Worm (Caenorhabditis elegans) whole organism, L1 larva: ENCODE measurements around the gene ndua-7.

Source experiments
- hpl-2 ChIP-seq: fragments of 150-350 bp; optimal IDR thresholded peaks from 2 replicates; lab custom pipeline; 2014; ENCODE audit warnings: missing biosample characterization, missing genetic modification reagents, missing genetic modification characterization
- nhr-19 ChIP-seq: fragments of 200-800 bp; sonication (Bioruptor generic); conservative IDR thresholded peaks from 2 replicates; pipeline ENCODE4 v1.3.6; 2022; ENCODE audit warnings: missing genetic modification characterization, missing compliant biosample characterization

DNA sequence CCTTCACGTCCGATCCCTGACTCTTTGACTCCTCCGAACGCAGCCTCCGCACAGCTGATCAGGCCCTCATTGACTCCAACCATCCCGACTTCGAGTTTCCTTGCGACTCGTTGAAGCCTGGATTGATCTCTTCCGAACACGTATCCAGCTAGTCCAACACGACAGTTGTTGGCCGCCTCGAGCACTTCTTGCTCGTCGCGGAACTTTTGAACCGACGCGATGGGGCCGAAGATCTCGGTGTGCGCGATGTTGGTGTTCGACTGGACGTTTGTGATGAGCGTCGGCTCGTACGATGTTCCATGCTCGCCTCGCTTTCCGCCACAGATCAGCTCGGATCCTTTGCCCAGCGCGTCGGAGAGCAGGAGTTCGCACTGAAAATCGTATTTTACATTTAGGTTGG, 6.8 kb downstream of the ndua-7 start:
- TF ChIP-seq nhr-19 (GFP tag; lab: Robert Waterston, UW) (no peak), hpl-2 (GFP tag; lab: Kevin White, UChicago) (no peak)
